8 worm cellular contexts compared by ENCODE assay signal in the genomic region with DNA sequence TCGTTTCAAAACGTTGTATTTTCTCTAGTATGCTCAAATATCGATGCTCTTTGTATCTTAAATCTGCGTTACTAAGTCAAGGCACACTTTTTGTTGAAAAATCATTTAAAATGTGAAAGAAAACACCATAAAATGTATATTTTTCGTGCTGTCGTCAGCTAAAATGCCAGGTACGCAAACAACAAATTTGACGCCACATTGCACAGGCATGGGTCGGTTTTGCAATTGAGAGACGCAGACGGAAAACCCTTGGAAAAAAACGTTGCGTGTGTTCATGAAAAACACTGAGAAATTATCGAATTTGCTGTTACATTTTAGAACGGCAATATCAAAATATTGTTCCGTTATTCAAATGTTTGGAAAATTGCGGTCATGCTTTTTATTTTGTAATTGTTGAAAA.
TF ChIP-seq lines count a peak whose summit lies in the region.

No protein-coding gene starts in this region.

TF ChIP-seq in whole organism, L1 larva, 84 proteins besides CTCF, POLR2A, EP300 and RAD21 (continues in another document):
- TF ChIP-seq sox-4 (tag; optimal IDR thresholded peaks at IDR 0.05; lab: Kevin White, UChicago) (no peak), efl-3 (GFP tag; optimal IDR thresholded peaks at IDR 0.05; lab: Kevin White, UChicago) (no peak), hlh-17 (GFP tag; optimal IDR thresholded peaks at IDR 0.05; lab: Kevin White, UChicago; ENCODE audit: borderline replicate concordance) (no peak), grh-1 (GFP tag; IDR thresholded peaks at IDR 0.05; lab: Robert Waterston, UW) (0 out of 2 replicates have a peak, but pooled peaks have one; percentile 12), fkh-10 (GFP tag; optimal IDR thresholded peaks at IDR 0.05; lab: Kevin White, UChicago) (no peak), F16B12.6 (tag; optimal IDR thresholded peaks at IDR 0.05; lab: Kevin White, UChicago) (peak; percentile 96), efl-1 (optimal IDR thresholded peaks at IDR 0.05; lab: Kevin White, UChicago) (peak; percentile 56 to 62), efl-1 (GFP tag; optimal IDR thresholded peaks at IDR 0.05 in 1 of 2; lab: Kevin White, UChicago) (peak; percentile 41 to 96), xbp-1 (tag; optimal IDR thresholded peaks at IDR 0.05; lab: Kevin White, UChicago) (peak; percentile 66), fos-1 (tag; optimal IDR thresholded peaks at IDR 0.05; lab: Kevin White, UChicago) (peak; percentile 40)

TF ChIP-seq in whole organism, L2 larva, 48 proteins besides CTCF, POLR2A, EP300 and RAD21 (continues in another document):
- TF ChIP-seq fos-1 (tag; optimal IDR thresholded peaks at IDR 0.05; lab: Kevin White, UChicago) (peak; percentile 42), zag-1 (tag; optimal IDR thresholded peaks at IDR 0.05; lab: Kevin White, UChicago) (no peak), unc-62 (GFP tag; optimal IDR thresholded peaks at IDR 0.05; lab: Kevin White, UChicago) (no peak), elt-3 (tag; optimal IDR thresholded peaks at IDR 0.05; lab: Kevin White, UChicago) (no peak), ztf-1 (GFP tag; conservative IDR thresholded peaks at IDR 0.05; lab: Robert Waterston, UW) (no peak), egl-27 (tag; optimal IDR thresholded peaks at IDR 0.05; lab: Kevin White, UChicago) (no peak), nhr-11 (tag; optimal IDR thresholded peaks at IDR 0.05; lab: Kevin White, UChicago) (no peak), ceh-82 (tag; optimal IDR thresholded peaks at IDR 0.05; lab: Kevin White, UChicago) (no peak), skn-1 (tag; optimal IDR thresholded peaks at IDR 0.05; lab: Kevin White, UChicago) (no peak), ztf-4 (tag; optimal IDR thresholded peaks at IDR 0.05; lab: Kevin White, UChicago) (no peak), nhr-6 (tag; optimal IDR thresholded peaks at IDR 0.05; lab: Kevin White, UChicago) (peak; percentile 65), nhr-237 (tag; optimal IDR thresholded peaks at IDR 0.05; lab: Kevin White, UChicago) (no peak)

TF ChIP-seq in whole organism, L3 larva, 47 proteins besides CTCF, POLR2A, EP300 and RAD21 (continues in another document):
- TF ChIP-seq eor-1 (tag; optimal IDR thresholded peaks at IDR 0.05; lab: Kevin White, UChicago) = no peak
- TF ChIP-seq ceh-28 (tag; optimal IDR thresholded peaks at IDR 0.05; lab: Kevin White, UChicago) = peak; percentile 45
- no peak for TF ChIP-seq egl-27 (tag; optimal IDR thresholded peaks at IDR 0.05; lab: Kevin White, UChicago)
- no peak for TF ChIP-seq elt-1 (tag; optimal IDR thresholded peaks at IDR 0.05; lab: Kevin White, UChicago)
- TF ChIP-seq nhr-67 (tag; optimal IDR thresholded peaks at IDR 0.05; lab: Kevin White, UChicago) = no peak
- peak; percentile 67 for TF ChIP-seq pha-4 (tag; optimal IDR thresholded peaks at IDR 0.05; lab: Kevin White, UChicago)
- no peak for TF ChIP-seq fos-1 (tag; optimal IDR thresholded peaks at IDR 0.05; lab: Kevin White, UChicago)
- no peak for TF ChIP-seq nhr-28 (tag; optimal IDR thresholded peaks at IDR 0.05; lab: Kevin White, UChicago)
- no peak for TF ChIP-seq daf-12 (tag; optimal IDR thresholded peaks at IDR 0.05; lab: Kevin White, UChicago)
- peak; percentile 41 for TF ChIP-seq skn-1 (tag; optimal IDR thresholded peaks at IDR 0.05; lab: Kevin White, UChicago)
- TF ChIP-seq nhr-23 (tag; optimal IDR thresholded peaks at IDR 0.05; lab: Kevin White, UChicago) = peak; percentile 42
- no peak for TF ChIP-seq ZK546.5 (tag; optimal IDR thresholded peaks at IDR 0.05; lab: Kevin White, UChicago)

TF ChIP-seq in whole organism, L4 larva, 104 proteins besides CTCF, POLR2A, EP300 and RAD21 (continues in another document):
- peak; percentile 68 for TF ChIP-seq hmg-1.1 (GFP tag; IDR thresholded peaks at IDR 0.05; lab: Robert Waterston, UW)
- no peak for TF ChIP-seq zip-11 (GFP tag; IDR thresholded peaks at IDR 0.05; lab: Robert Waterston, UW)
- peak in 1 of 2 experiments; percentile 37 for TF ChIP-seq mdl-1 (tag; optimal IDR thresholded peaks at IDR 0.05; lab: Kevin White, UChicago)
- peak; percentile 6 for TF ChIP-seq nhr-6 (tag; optimal IDR thresholded peaks at IDR 0.05; lab: Kevin White, UChicago)
- TF ChIP-seq dpl-1 (GFP tag; optimal IDR thresholded peaks at IDR 0.05; lab: Kevin White, UChicago) = peak; percentile 50
- TF ChIP-seq hlh-30 (tag; optimal IDR thresholded peaks at IDR 0.05; lab: Kevin White, UChicago; ENCODE audit: insufficient read depth) = peak; percentile 55
- TF ChIP-seq daf-16 (GFP tag; optimal IDR thresholded peaks at IDR 0.05; lab: Kevin White, UChicago) = no peak
- TF ChIP-seq daf-16 (tag; optimal IDR thresholded peaks at IDR 0.05; lab: Kevin White, UChicago) = no peak
- peak; percentile 1 for TF ChIP-seq rbr-2 (tag; optimal IDR thresholded peaks at IDR 0.05; lab: Kevin White, UChicago)
- peak; percentile 95 for TF ChIP-seq duxl-1 (tag; optimal IDR thresholded peaks at IDR 0.05; lab: Kevin White, UChicago; ENCODE audit: poor library complexity)
- peak; percentile 93 for TF ChIP-seq aha-1 (tag; lab: Kevin White, UChicago)

TF ChIP-seq in whole organism, early embryonic, 17 proteins besides CTCF, POLR2A, EP300 and RAD21:
- TF ChIP-seq ceh-13 (GFP tag; optimal IDR thresholded peaks at IDR 0.05; lab: Kevin White, UChicago) (no peak), sea-1 (GFP tag; conservative IDR thresholded peaks at IDR 0.05; lab: Robert Waterston, UW) (no peak), scrt-1 (GFP tag; IDR thresholded peaks at IDR 0.05; lab: Robert Waterston, UW) (no peak), ama-1 (optimal IDR thresholded peaks at IDR 0.05; lab: Kevin White, UChicago) (no peak), pes-1 (GFP tag; IDR thresholded peaks at IDR 0.05; lab: Robert Waterston, UW) (no peak), F13C5.2 (tag; optimal IDR thresholded peaks at IDR 0.05; lab: Kevin White, UChicago) (peak; percentile 29)
TF ChIP-seq in whole organism, early embryonic: peak in this region for 1.

TF ChIP-seq in whole organism, late embryonic, 69 proteins besides CTCF, POLR2A, EP300 and RAD21:
- no peak for TF ChIP-seq hlh-30 (tag; optimal IDR thresholded peaks at IDR 0.05; lab: Kevin White, UChicago; ENCODE audit: insufficient read depth)
- peak; percentile 77 for TF ChIP-seq sdc-2 (tag; optimal IDR thresholded peaks at IDR 0.05; lab: Kevin White, UChicago)
- TF ChIP-seq pqm-1 (tag; optimal IDR thresholded peaks at IDR 0.05; lab: Kevin White, UChicago) = no peak
- TF ChIP-seq fax-1 (tag; optimal IDR thresholded peaks at IDR 0.05; lab: Kevin White, UChicago) = no peak
- TF ChIP-seq hlh-13 (GFP tag; optimal IDR thresholded peaks at IDR 0.05; lab: Kevin White, UChicago) = no peak
- peak; percentile 30 for TF ChIP-seq nfya-1 (tag; optimal IDR thresholded peaks at IDR 0.05; lab: Kevin White, UChicago)
- TF ChIP-seq hlh-6 (tag; optimal IDR thresholded peaks at IDR 0.05; lab: Kevin White, UChicago) = no peak
- TF ChIP-seq K02D7.2 (tag; optimal IDR thresholded peaks at IDR 0.05; lab: Kevin White, UChicago) = no peak

TF ChIP-seq in whole organism, mixed stage, embryonic, 35 proteins besides CTCF, POLR2A, EP300 and RAD21:
- TF ChIP-seq ces-1 (GFP tag; optimal IDR thresholded peaks at IDR 0.05; lab: Kevin White, UChicago) (peak; percentile 21), ceh-39 (tag; optimal IDR thresholded peaks at IDR 0.05; lab: Kevin White, UChicago) (no peak), lin-13 (tag; optimal IDR thresholded peaks at IDR 0.05; lab: Kevin White, UChicago) (peak; percentile 25), mep-1 (tag; optimal IDR thresholded peaks at IDR 0.05; lab: Kevin White, UChicago) (peak; percentile 67), M03D4.4 (tag; optimal IDR thresholded peaks at IDR 0.05; lab: Kevin White, UChicago) (no peak), nhr-237 (tag; optimal IDR thresholded peaks at IDR 0.05; lab: Kevin White, UChicago) (peak; percentile 40), pha-4 (tag; optimal IDR thresholded peaks at IDR 0.05; lab: Kevin White, UChicago) (peak; percentile 11)
TF ChIP-seq in whole organism, mixed stage, embryonic: peak in this region for 5.

TF ChIP-seq in whole organism, young adult, 124 proteins besides CTCF, POLR2A, EP300 and RAD21:
- TF ChIP-seq ZK185.1 (tag; optimal IDR thresholded peaks at IDR 0.05; lab: Kevin White, UChicago; ENCODE audit: poor library complexity, severe bottlenecking) (peak; percentile 56), lin-35 (GFP tag; optimal IDR thresholded peaks at IDR 0.05; lab: Kevin White, UChicago) (peak in 1 of 3 experiments; percentile 35), attf-5 (GFP tag; optimal IDR thresholded peaks at IDR 0.05; lab: Kevin White, UChicago) (peak; percentile 5), pha-4 (tag; optimal IDR thresholded peaks at IDR 0.05; lab: Kevin White, UChicago) (no peak), hmg-1.2 (GFP tag; IDR thresholded peaks at IDR 0.05; lab: Robert Waterston, UW) (peak; percentile 75; the same call in 1 of the 2 replicates)
